Worm (Caenorhabditis elegans): ENCODE results near the gene jmjd-1.2.

The jmjd-1.2 gene

ce11 chrIV:4647385-4647784 is 13.4 kb upstream of the jmjd-1.2 start, which contains the start of gene F29B9.8:
Gene F29B9.8, plus strand, starts transcription at chrIV:4647685.
- TF ChIP-seq nhr-28 (tag; optimal IDR thresholded peaks at IDR 0.05) (no peak), ZK546.5 (tag; optimal IDR thresholded peaks at IDR 0.05) (no peak), ztf-4 (tag; optimal IDR thresholded peaks at IDR 0.05) (no peak), tbx-2 (tag; optimal IDR thresholded peaks at IDR 0.05) (no peak)

- TF ChIP-seq zag-1 (tag; optimal IDR thresholded peaks at IDR 0.05) (no peak), elt-3 (tag; optimal IDR thresholded peaks at IDR 0.05) (no peak), ceh-28 (tag; optimal IDR thresholded peaks at IDR 0.05) (no peak), fkh-10 (GFP tag; optimal IDR thresholded peaks at IDR 0.05) (no peak), nhr-43 (tag; optimal IDR thresholded peaks at IDR 0.05; ENCODE audit: poor library complexity, severe bottlenecking) (no peak), hmg-11 (tag; optimal IDR thresholded peaks at IDR 0.05) (no peak), tbx-2 (tag; optimal IDR thresholded peaks at IDR 0.05) (no peak), ceh-9 (tag; optimal IDR thresholded peaks at IDR 0.05) (no peak), mdl-1 (tag; optimal IDR thresholded peaks at IDR 0.05) (no peak), nhr-77 (tag; optimal IDR thresholded peaks at IDR 0.05) (no peak), nhr-28 (tag; optimal IDR thresholded peaks at IDR 0.05) (no peak), eor-1 (tag; optimal IDR thresholded peaks at IDR 0.05) (no peak), unc-39 (tag; optimal IDR thresholded peaks at IDR 0.05) (no peak), unc-62 (GFP tag; optimal IDR thresholded peaks at IDR 0.05) (no peak), fos-1 (tag; optimal IDR thresholded peaks at IDR 0.05) (no peak), nhr-12 (tag; optimal IDR thresholded peaks at IDR 0.05) (no peak), sea-2 (GFP tag; optimal IDR thresholded peaks at IDR 0.05) (no peak), egl-5 (tag; optimal IDR thresholded peaks at IDR 0.05) (no peak), elt-2 (tag; optimal IDR thresholded peaks at IDR 0.05) (no peak), daf-12 (tag; optimal IDR thresholded peaks at IDR 0.05) (no peak)
Measured at ce11 chrIV:4649460-4649859, 11.3 kb upstream of the jmjd-1.2 start, which contains the start of gene F29B9.7. Gene F29B9.7, plus strand, starts transcription at chrIV:4649760.

ce11 chrIV:4650624-4651094 is 10.1 kb upstream of the jmjd-1.2 start, which contains the start of gene ubc-9:
Gene ubc-9, plus strand, starts transcription at chrIV:4651044.
- TF ChIP-seq fkh-2 (tag; optimal IDR thresholded peaks at IDR 0.05) (no peak), elt-3 (tag; optimal IDR thresholded peaks at IDR 0.05) (no peak), nfya-1 (tag; optimal IDR thresholded peaks at IDR 0.05; ENCODE audit: insufficient read depth) (peak; percentile 82), daf-12 (tag; optimal IDR thresholded peaks at IDR 0.05) (no peak), nhr-11 (tag; optimal IDR thresholded peaks at IDR 0.05) (no peak), hmg-11 (tag; optimal IDR thresholded peaks at IDR 0.05) (peak; percentile 72), jun-1 (tag; optimal IDR thresholded peaks at IDR 0.05) (peak; percentile 37), ceh-16 (tag; optimal IDR thresholded peaks at IDR 0.05) (no peak), ama-1 (optimal IDR thresholded peaks at IDR 0.05) (peak; percentile 55), lin-15B (tag; optimal IDR thresholded peaks at IDR 0.05) (peak; percentile 73), nhr-23 (tag; optimal IDR thresholded peaks at IDR 0.05) (peak; percentile 81), ceh-9 (tag; optimal IDR thresholded peaks at IDR 0.05) (no peak), nhr-12 (tag; optimal IDR thresholded peaks at IDR 0.05) (no peak), skn-1 (tag; optimal IDR thresholded peaks at IDR 0.05) (peak; percentile 5), mml-1 (tag; optimal IDR thresholded peaks at IDR 0.05) (no peak), snpc-4 (tag; optimal IDR thresholded peaks at IDR 0.05) (peak; percentile 59), egl-27 (tag; optimal IDR thresholded peaks at IDR 0.05) (no peak), R02D3.7 (tag; optimal IDR thresholded peaks at IDR 0.05) (no peak), ztf-11 (tag; optimal IDR thresholded peaks at IDR 0.05) (no peak), sea-2 (GFP tag; optimal IDR thresholded peaks at IDR 0.05) (no peak), mdl-1 (tag; optimal IDR thresholded peaks at IDR 0.05) (no peak), nhr-43 (tag; optimal IDR thresholded peaks at IDR 0.05; ENCODE audit: poor library complexity, severe bottlenecking) (peak; percentile 61), unc-62 (GFP tag; optimal IDR thresholded peaks at IDR 0.05) (no peak), elt-2 (tag; optimal IDR thresholded peaks at IDR 0.05) (peak; percentile 54), fos-1 (tag; optimal IDR thresholded peaks at IDR 0.05) (no peak), ZK546.5 (tag; optimal IDR thresholded peaks at IDR 0.05) (no peak), nhr-28 (tag; optimal IDR thresholded peaks at IDR 0.05) (no peak), pha-4 (tag; optimal IDR thresholded peaks at IDR 0.05) (peak; percentile 71), nhr-25 (tag; optimal IDR thresholded peaks at IDR 0.05) (peak; percentile 75), zag-1 (tag; optimal IDR thresholded peaks at IDR 0.05) (no peak), tbx-2 (tag; optimal IDR thresholded peaks at IDR 0.05) (no peak), nhr-67 (tag; optimal IDR thresholded peaks at IDR 0.05) (no peak), ceh-28 (tag; optimal IDR thresholded peaks at IDR 0.05) (peak; percentile 92), elt-1 (tag; optimal IDR thresholded peaks at IDR 0.05) (no peak), ceh-82 (tag; optimal IDR thresholded peaks at IDR 0.05) (no peak), aly-2 (tag; optimal IDR thresholded peaks at IDR 0.05) (no peak), nhr-76 (tag; optimal IDR thresholded peaks at IDR 0.05) (no peak), fkh-10 (GFP tag; optimal IDR thresholded peaks at IDR 0.05) (no peak), ztf-4 (tag; optimal IDR thresholded peaks at IDR 0.05) (no peak), eor-1 (tag; optimal IDR thresholded peaks at IDR 0.05) (no peak), lsy-12 (tag; optimal IDR thresholded peaks at IDR 0.05) (no peak), nhr-237 (tag; optimal IDR thresholded peaks at IDR 0.05) (no peak), pqm-1 (tag; optimal IDR thresholded peaks at IDR 0.05) (no peak), unc-39 (tag; optimal IDR thresholded peaks at IDR 0.05) (no peak), egl-5 (tag; optimal IDR thresholded peaks at IDR 0.05) (peak; percentile 40), nhr-77 (tag; optimal IDR thresholded peaks at IDR 0.05) (no peak), lin-39 (tag; optimal IDR thresholded peaks at IDR 0.05) (peak; percentile 65)
